Worm (Caenorhabditis elegans) whole organism, L2 larva: ENCODE measurements around the gene C18A3.3.

Experiments used
- Y55F3AM.14 ChIP-seq: fragments of 200-800 bp; sonication (Bioruptor generic); optimal IDR thresholded peaks from 2 replicates; lab custom pipeline; 2018; ENCODE audit warnings: mild to moderate bottlenecking, missing genetic modification characterization, missing compliant biosample characterization
- ZK546.5 ChIP-seq: sonication (generic microtip); optimal IDR thresholded peaks from 2 replicates; lab custom pipeline; 2017; ENCODE audit warnings: missing biosample characterization, missing genetic modification characterization
- alr-1 ChIP-seq: fragments of 150-350 bp; optimal IDR thresholded peaks from 2 replicates; lab custom pipeline; 2014; ENCODE audit warnings: missing biosample characterization, missing genetic modification characterization
- aly-2 ChIP-seq: fragments of 150-350 bp; optimal IDR thresholded peaks from 2 replicates; lab custom pipeline; 2014; ENCODE audit warnings: missing biosample characterization, missing genetic modification characterization
- ama-1 ChIP-seq: fragments of 150-350 bp; optimal IDR thresholded peaks from 2 replicates; lab custom pipeline; 2018; ENCODE audit warnings: inconsistent platforms
- blmp-1 ChIP-seq: sonication (generic microtip); optimal IDR thresholded peaks from 2 replicates; lab custom pipeline; 2017; ENCODE audit warnings: missing genetic modification characterization, mild to moderate bottlenecking, missing compliant biosample characterization, antibody characterized with exemption, moderate library complexity; ENCODE audit not compliant: insufficient read depth
- ceh-16 ChIP-seq: fragments of 150-350 bp; optimal IDR thresholded peaks from 2 replicates; lab custom pipeline; 2014; ENCODE audit warnings: missing biosample characterization, missing genetic modification characterization
- dmd-4 ChIP-seq: sonication (generic microtip); optimal IDR thresholded peaks from 2 replicates; lab custom pipeline; 2017; ENCODE audit warnings: missing biosample characterization, missing genetic modification characterization
- egl-27 ChIP-seq: sonication (generic microtip); optimal IDR thresholded peaks from 3 replicates; lab custom pipeline; 2017; ENCODE audit warnings: missing biosample characterization, missing genetic modification reagents, missing genetic modification characterization
- elt-1 ChIP-seq: fragments of 150-350 bp; optimal IDR thresholded peaks from 2 replicates; lab custom pipeline; 2014; ENCODE audit warnings: missing biosample characterization, missing genetic modification characterization
- elt-3 ChIP-seq: sonication (generic microtip); optimal IDR thresholded peaks from 2 replicates; lab custom pipeline; 2017; ENCODE audit warnings: missing biosample characterization, missing genetic modification characterization
- fos-1 ChIP-seq: fragments of 150-350 bp; optimal IDR thresholded peaks from 2 replicates; lab custom pipeline; 2014; ENCODE audit warnings: missing biosample characterization, missing genetic modification characterization
- gmeb-1 ChIP-seq: fragments of 150-350 bp; optimal IDR thresholded peaks from 2 replicates; lab custom pipeline; 2014; ENCODE audit warnings: missing biosample characterization, missing genetic modification characterization
- lin-13 ChIP-seq: fragments of 150-350 bp; optimal IDR thresholded peaks from 2 replicates; lab custom pipeline; 2014; ENCODE audit warnings: missing biosample characterization, missing genetic modification reagents, missing genetic modification characterization
- lin-39 ChIP-seq: fragments of 150-350 bp; optimal IDR thresholded peaks from 2 replicates; lab custom pipeline; 2014; ENCODE audit warnings: missing biosample characterization, missing genetic modification reagents, missing genetic modification characterization
- mab-5 ChIP-seq: fragments of 150-350 bp; optimal IDR thresholded peaks from 2 replicates; lab custom pipeline; 2014; ENCODE audit warnings: missing biosample characterization, missing genetic modification characterization
- mdl-1 ChIP-seq, 2 experiments: fragments of 150-350 bp in 1 of 2; sonication (generic microtip) in 1 of 2; optimal IDR thresholded peaks; 2 replicates each; lab custom pipeline; 2017; ENCODE audit warnings: missing biosample characterization in 2 of 2, missing genetic modification characterization in 2 of 2
- nhr-10 ChIP-seq: sonication (generic microtip); optimal IDR thresholded peaks from 2 replicates; lab custom pipeline; 2017; ENCODE audit warnings: missing biosample characterization, missing genetic modification characterization
- nhr-11 ChIP-seq: fragments of 150-350 bp; optimal IDR thresholded peaks from 2 replicates; lab custom pipeline; 2014; ENCODE audit warnings: missing biosample characterization, missing genetic modification characterization
- nhr-12 ChIP-seq: fragments of 150-350 bp; optimal IDR thresholded peaks from 2 replicates; lab custom pipeline; 2014; ENCODE audit warnings: missing biosample characterization, missing genetic modification characterization
- nhr-129 ChIP-seq: fragments of 150-350 bp; optimal IDR thresholded peaks from 2 replicates; lab custom pipeline; 2014; ENCODE audit warnings: missing biosample characterization, missing genetic modification characterization
- nhr-21 ChIP-seq: fragments of 150-350 bp; optimal IDR thresholded peaks from 2 replicates; lab custom pipeline; 2014; ENCODE audit warnings: missing biosample characterization, missing genetic modification characterization
- nhr-237 ChIP-seq: fragments of 150-350 bp; optimal IDR thresholded peaks from 2 replicates; lab custom pipeline; 2014; ENCODE audit warnings: missing biosample characterization, missing genetic modification characterization
- nhr-25 ChIP-seq: fragments of 150-350 bp; sonication (generic microtip); optimal IDR thresholded peaks from 3 replicates; lab custom pipeline; 2014; ENCODE audit warnings: missing biosample characterization, missing genetic modification characterization
- nhr-6 ChIP-seq: fragments of 150-350 bp; optimal IDR thresholded peaks from 2 replicates; lab custom pipeline; 2014; ENCODE audit warnings: missing biosample characterization, missing genetic modification characterization
- nhr-77 ChIP-seq: fragments of 150-350 bp; optimal IDR thresholded peaks from 2 replicates; lab custom pipeline; 2014; ENCODE audit warnings: missing biosample characterization, missing genetic modification characterization
- peb-1 ChIP-seq: fragments of 150-350 bp; optimal IDR thresholded peaks from 2 replicates; lab custom pipeline; 2014; ENCODE audit warnings: missing biosample characterization, missing genetic modification characterization
- sem-4 ChIP-seq: fragments of 150-350 bp; optimal IDR thresholded peaks from 2 replicates; lab custom pipeline; 2014; ENCODE audit warnings: missing biosample characterization, missing genetic modification reagents, missing genetic modification characterization
- skn-1 ChIP-seq: sonication (generic microtip); optimal IDR thresholded peaks from 2 replicates; lab custom pipeline; 2017; ENCODE audit warnings: missing biosample characterization, missing genetic modification characterization
- sma-3 ChIP-seq: sonication (generic microtip); optimal IDR thresholded peaks from 2 replicates; lab custom pipeline; 2016; ENCODE audit warnings: missing genetic modification reagents, missing genetic modification characterization, missing compliant biosample characterization
- sma-9 ChIP-seq, 2 experiments: fragments of 150-350 bp in 1 of 2; sonication (generic microtip) in 1 of 2; optimal IDR thresholded peaks; 2 replicates each; lab custom pipeline; 2014 to 2016; ENCODE audit warnings: missing genetic modification characterization in 2 of 2, mild to moderate bottlenecking in 1 of 2, missing biosample characterization in 1 of 2, missing compliant biosample characterization in 1 of 2, missing genetic modification reagents in 1 of 2, moderate library complexity in 1 of 2
- snpc-4 ChIP-seq: fragments of 150-350 bp; optimal IDR thresholded peaks from 2 replicates; lab custom pipeline; 2014; ENCODE audit warnings: missing biosample characterization, missing genetic modification characterization
- unc-39 ChIP-seq: fragments of 150-350 bp; optimal IDR thresholded peaks from 2 replicates; lab custom pipeline; 2014; ENCODE audit warnings: missing biosample characterization, missing genetic modification characterization
- unc-55 ChIP-seq: fragments of 150-350 bp; sonication (generic microtip); optimal IDR thresholded peaks from 3 replicates; lab custom pipeline; 2014; ENCODE audit warnings: missing biosample characterization, missing genetic modification reagents, missing genetic modification characterization
- ztf-1 ChIP-seq: fragments of 200-800 bp; sonication (Bioruptor generic); conservative IDR thresholded peaks from 2 replicates; pipeline ENCODE4 v1.3.6; 2022; ENCODE audit warnings: missing genetic modification characterization, missing compliant biosample characterization
- ztf-11 ChIP-seq: sonication (generic microtip); optimal IDR thresholded peaks from 2 replicates; lab custom pipeline; 2017; ENCODE audit warnings: missing biosample characterization, missing genetic modification characterization
- ztf-4 ChIP-seq: fragments of 150-350 bp; optimal IDR thresholded peaks from 2 replicates; lab custom pipeline; 2014; ENCODE audit warnings: missing biosample characterization, missing genetic modification characterization

C18A3.3 gene

ce11 chrII:5715745-5716357, at the start of gene C18A3.3, which contains the start of gene C18A3.10:
C18A3.3 (plus strand) TSS chrII:5716307.
C18A3.10 (minus strand) TSS chrII:5715845.
- TF ChIP-seq sem-4 (no peak), gmeb-1 (tag; lab: Kevin White, UChicago) (no peak), sma-9 (GFP tag; optimal IDR thresholded peaks at IDR 0.05; lab: Kevin White, UChicago) (no peak), sma-9 (tag; optimal IDR thresholded peaks at IDR 0.05; lab: Kevin White, UChicago) (no peak), ceh-16 (no peak), ZK546.5 (tag; lab: Kevin White, UChicago) (no peak)
- TF ChIP-seq, all 48 proteins: peak for 0

ce11 chrII:5667540-5667939, 48.6 kb upstream of the C18A3.3 start:
- TF ChIP-seq nhr-25 (tag; lab: Kevin White, UChicago), result no peak
- TF ChIP-seq ama-1 (lab: Kevin White, UChicago), result no peak
- TF ChIP-seq ztf-1, result no peak
- no peak for TF ChIP-seq nhr-12
- no peak for TF ChIP-seq nhr-77
- TF ChIP-seq nhr-129 (tag; lab: Kevin White, UChicago), result no peak
- TF ChIP-seq gmeb-1 (tag; lab: Kevin White, UChicago), result no peak
- TF ChIP-seq lin-39, result no peak
- TF ChIP-seq elt-3 (tag; lab: Kevin White, UChicago), result no peak
- TF ChIP-seq egl-27, result no peak
- no peak for TF ChIP-seq ztf-11
- no peak for TF ChIP-seq nhr-237 (tag; lab: Kevin White, UChicago)
- no peak for TF ChIP-seq nhr-10 (tag; lab: Kevin White, UChicago)
- no peak for TF ChIP-seq nhr-11
- TF ChIP-seq sem-4, result no peak
- TF ChIP-seq fos-1 (tag; lab: Kevin White, UChicago), result no peak
- TF ChIP-seq sma-3 (GFP tag; lab: Kevin White, UChicago), result no peak
- no peak for TF ChIP-seq ZK546.5 (tag; lab: Kevin White, UChicago)
- TF ChIP-seq alr-1, result no peak
- TF ChIP-seq, all 48 proteins: peak for 0

ce11 chrII:5668830-5669229, 47.3 kb upstream of the C18A3.3 start, which contains the start of gene C25H3.7:
C25H3.7 (minus strand) TSS chrII:5668930.
- TF ChIP-seq aly-2 (no peak), dmd-4 (tag; lab: Kevin White, UChicago) (no peak)

ce11 chrII:5669580-5669979, 46.5 kb upstream of the C18A3.3 start, which contains the start of gene C25H3.17:
C25H3.17 (minus strand) TSS chrII:5669680.
- no peak for TF ChIP-seq nhr-12
- TF ChIP-seq nhr-77, result no peak
- no peak for TF ChIP-seq unc-55 (GFP tag; lab: Kevin White, UChicago)
- TF ChIP-seq aly-2, result no peak
- no peak for TF ChIP-seq mdl-1 (tag; optimal IDR thresholded peaks at IDR 0.05; lab: Kevin White, UChicago)
- TF ChIP-seq elt-3 (tag; lab: Kevin White, UChicago), result no peak
- no peak for TF ChIP-seq egl-27
- no peak for TF ChIP-seq alr-1
- no peak for TF ChIP-seq Y55F3AM.14 (GFP tag; lab: Kevin White, UChicago)

- TF ChIP-seq nhr-12 (no peak), lin-39 (no peak), sma-9 (GFP tag; optimal IDR thresholded peaks at IDR 0.05; lab: Kevin White, UChicago) (no peak), sma-9 (tag; optimal IDR thresholded peaks at IDR 0.05; lab: Kevin White, UChicago) (no peak), nhr-10 (tag; lab: Kevin White, UChicago) (no peak), aly-2 (no peak), skn-1 (no peak), gmeb-1 (tag; lab: Kevin White, UChicago) (no peak), nhr-11 (no peak), peb-1 (no peak), nhr-21 (no peak), mab-5 (no peak), nhr-6 (tag; lab: Kevin White, UChicago) (no peak), ztf-1 (no peak), unc-39 (tag; lab: Kevin White, UChicago) (no peak), elt-3 (tag; lab: Kevin White, UChicago) (no peak), ztf-4 (tag; lab: Kevin White, UChicago) (no peak), blmp-1 (tag; lab: Kevin White, UChicago) (no peak), lin-13 (GFP tag; lab: Kevin White, UChicago) (no peak), snpc-4 (tag; lab: Kevin White, UChicago) (no peak), elt-1 (tag; lab: Kevin White, UChicago) (no peak)
- TF ChIP-seq, all 48 proteins: peak for 0
Observed at ce11 chrII:5680703-5681102, 35.4 kb upstream of the C18A3.3 start, which contains the start of gene flp-27. flp-27 (plus strand) TSS chrII:5681003.
